Fruit fly (Drosophila melanogaster) whole organism, embryonic: ENCODE results near the gene ssp3.

ENCODE experiments used
- CG10267 ChIP-seq: fragments of 200-800 bp; sonication (Bioruptor generic); optimal IDR thresholded peaks from 2 replicates; lab custom pipeline; 2018; ENCODE audit warnings: missing biosample characterization, mild to moderate bottlenecking, missing genetic modification characterization, moderate library complexity
- CG10462 ChIP-seq: fragments of 200-800 bp; sonication (Bioruptor generic); optimal IDR thresholded peaks from 2 replicates; lab custom pipeline; 2016; ENCODE audit warnings: missing biosample characterization, missing genetic modification characterization
- CG11504 ChIP-seq: fragments of 200-800 bp; sonication (Bioruptor generic); optimal IDR thresholded peaks from 3 replicates; lab custom pipeline; 2019; ENCODE audit warnings: missing biosample characterization, mild to moderate bottlenecking, missing genetic modification characterization, moderate library complexity
- CG12219 ChIP-seq: fragments of 200-800 bp; sonication (Bioruptor generic); optimal IDR thresholded peaks from 3 replicates; lab custom pipeline; 2018; ENCODE audit warnings: missing biosample characterization, mild to moderate bottlenecking, missing genetic modification characterization
- CG13296 ChIP-seq: fragments of 200-800 bp; sonication (Bioruptor generic); optimal IDR thresholded peaks from 3 replicates; lab custom pipeline; 2018; ENCODE audit warnings: missing biosample characterization, mild to moderate bottlenecking, missing genetic modification characterization
- CG13624 ChIP-seq: fragments of 200-800 bp; sonication (Bioruptor generic); optimal IDR thresholded peaks from 2 replicates; lab custom pipeline; 2016; ENCODE audit warnings: missing biosample characterization, missing genetic modification characterization
- CG15601 ChIP-seq: fragments of 200-800 bp; sonication (Bioruptor generic); optimal IDR thresholded peaks from 3 replicates; lab custom pipeline; 2019; ENCODE audit warnings: missing biosample characterization, mild to moderate bottlenecking, missing genetic modification characterization, moderate library complexity
- CG17802 ChIP-seq: fragments of 200-800 bp; sonication (Bioruptor generic); optimal IDR thresholded peaks from 2 replicates; lab custom pipeline; 2018; ENCODE audit warnings: missing biosample characterization, mild to moderate bottlenecking, missing genetic modification characterization, moderate library complexity
- CG17829 ChIP-seq: fragments of 200-800 bp; optimal IDR thresholded peaks from 2 replicates; lab custom pipeline; 2019; ENCODE audit warnings: missing biosample characterization, mild to moderate bottlenecking, missing genetic modification characterization, moderate library complexity
- CG17912 ChIP-seq: fragments of 200-800 bp; sonication (Bioruptor generic); optimal IDR thresholded peaks from 2 replicates; lab custom pipeline; 2018; ENCODE audit warnings: missing biosample characterization, mild to moderate bottlenecking, missing genetic modification characterization
- CG18011 ChIP-seq: fragments of 200-800 bp; sonication (Bioruptor generic); optimal IDR thresholded peaks from 2 replicates; lab custom pipeline; 2017; ENCODE audit warnings: missing biosample characterization, missing genetic modification characterization, mild to moderate bottlenecking, moderate library complexity, missing genotype
- CG30020 ChIP-seq: fragments of 200-800 bp; optimal IDR thresholded peaks from 2 replicates; lab custom pipeline; 2019; ENCODE audit warnings: missing biosample characterization, mild to moderate bottlenecking, missing genetic modification characterization, moderate library complexity
- CG34376 ChIP-seq: fragments of 200-800 bp; sonication (Bioruptor generic); optimal IDR thresholded peaks from 2 replicates; lab custom pipeline; 2018; ENCODE audit warnings: missing biosample characterization, mild to moderate bottlenecking, missing genetic modification characterization
- CG4820 ChIP-seq: fragments of 200-800 bp; sonication (Bioruptor generic); optimal IDR thresholded peaks from 3 replicates; lab custom pipeline; 2016; ENCODE audit warnings: missing biosample characterization, missing genetic modification characterization
- CG7271 ChIP-seq: fragments of 200-800 bp; sonication (Bioruptor generic); optimal IDR thresholded peaks from 2 replicates; lab custom pipeline; 2018; ENCODE audit warnings: missing biosample characterization, mild to moderate bottlenecking, missing genetic modification characterization, moderate library complexity
- CG7839 ChIP-seq: fragments of 200-800 bp; sonication (Bioruptor generic); optimal IDR thresholded peaks from 3 replicates; lab custom pipeline; 2018; ENCODE audit warnings: missing biosample characterization, mild to moderate bottlenecking, missing genetic modification characterization, moderate library complexity
- CG8765 ChIP-seq: fragments of 200-800 bp; sonication (Bioruptor generic); IDR thresholded peaks from 2 replicates; pipeline ENCODE4 v1.3.6; 2022; ENCODE audit warnings: missing biosample characterization, missing genetic modification characterization
- CG9437 ChIP-seq: fragments of 200-800 bp; sonication (Bioruptor generic); optimal IDR thresholded peaks from 2 replicates; lab custom pipeline; 2018; ENCODE audit warnings: missing biosample characterization, mild to moderate bottlenecking, missing genetic modification characterization
- Chrac-16 ChIP-seq: fragments of 200-800 bp; sonication (Bioruptor generic); optimal IDR thresholded peaks from 3 replicates; lab custom pipeline; 2016; ENCODE audit warnings: missing biosample characterization, missing genetic modification characterization
- E2f1 ChIP-seq: fragments of 200-800 bp; sonication (Bioruptor generic); IDR thresholded peaks from 2 replicates; pipeline ENCODE4 v1.3.6; 2022; ENCODE audit warnings: missing biosample characterization, missing genetic modification characterization
- Eip74EF ChIP-seq, 2 experiments: fragments of 200-800 bp in 1 of 2; fragments of >200 bp in 1 of 2; sonication (Bioruptor generic) in 1 of 2; optimal IDR thresholded peaks; 2 replicates each; lab custom pipeline; 2017 to 2019; ENCODE audit warnings: missing biosample characterization in 2 of 2, missing genetic modification characterization in 2 of 2, mild to moderate bottlenecking in 1 of 2, moderate library complexity in 1 of 2
- Hmr ChIP-seq: fragments of 200-800 bp; sonication (Bioruptor generic); optimal IDR thresholded peaks from 3 replicates; lab custom pipeline; 2017; ENCODE audit warnings: mild to moderate bottlenecking, missing biosample characterization, missing genetic modification reagents, missing genetic modification characterization
- Max ChIP-seq: fragments of 200-800 bp; sonication (Bioruptor generic); optimal IDR thresholded peaks from 2 replicates; lab custom pipeline; 2016; ENCODE audit warnings: missing biosample characterization, mild to moderate bottlenecking, missing genetic modification characterization
- Neu2 ChIP-seq: fragments of 200-800 bp; sonication (Bioruptor generic); optimal IDR thresholded peaks from 3 replicates; lab custom pipeline; 2016; ENCODE audit warnings: missing biosample characterization, missing genetic modification characterization, borderline replicate concordance
- PHDP ChIP-seq: fragments of 200-800 bp; sonication (Bioruptor generic); optimal IDR thresholded peaks from 3 replicates; lab custom pipeline; 2018; ENCODE audit warnings: missing biosample characterization, mild to moderate bottlenecking, missing genetic modification characterization, moderate library complexity
- Pdp1 ChIP-seq, 2 experiments: fragments of 200-800 bp; sonication (Bioruptor generic); optimal IDR thresholded peaks; 3 replicates each; lab custom pipeline; 2016; ENCODE audit warnings: missing biosample characterization in 2 of 2, missing genetic modification characterization in 2 of 2, mild to moderate bottlenecking in 1 of 2, moderate library complexity in 1 of 2
- Xbp1 ChIP-seq: fragments of 200-800 bp; sonication (Bioruptor generic); optimal IDR thresholded peaks from 3 replicates; lab custom pipeline; 2016; ENCODE audit warnings: missing biosample characterization, mild to moderate bottlenecking, missing genetic modification characterization
- amos ChIP-seq: fragments of 200-800 bp; sonication (Bioruptor generic); IDR thresholded peaks from 2 replicates; pipeline ENCODE4 v1.3.6; 2022; ENCODE audit warnings: missing biosample characterization, missing genetic modification characterization; ENCODE audit not compliant: partially characterized antibody
- ase ChIP-seq: fragments of 200-800 bp; sonication (Bioruptor generic); IDR thresholded peaks from 3 replicates; pipeline ENCODE4 v1.3.6; 2022; ENCODE audit warnings: missing biosample characterization, missing genetic modification characterization
- ash1 ChIP-seq: fragments of 200-800 bp; sonication (Bioruptor generic); optimal IDR thresholded peaks from 2 replicates; lab custom pipeline; 2018; ENCODE audit warnings: missing biosample characterization, mild to moderate bottlenecking, missing genetic modification characterization
- bcd ChIP-seq: fragments of 200-800 bp; sonication (Bioruptor generic); optimal IDR thresholded peaks from 2 replicates; lab custom pipeline; 2017; ENCODE audit warnings: missing biosample characterization, mild to moderate bottlenecking, missing genetic modification characterization
- bsh ChIP-seq, 2 experiments: fragments of 200-800 bp; sonication (Bioruptor generic); optimal IDR thresholded peaks; 2 replicates each; lab custom pipeline; 2017 to 2018; ENCODE audit warnings: mild to moderate bottlenecking in 2 of 2, missing biosample characterization in 2 of 2, missing genetic modification characterization in 2 of 2, moderate library complexity in 1 of 2
- cato ChIP-seq: fragments of 200-800 bp; sonication (Bioruptor generic); optimal IDR thresholded peaks from 2 replicates; lab custom pipeline; 2016; ENCODE audit warnings: missing biosample characterization, missing genetic modification characterization, borderline replicate concordance
- corto ChIP-seq: fragments of 200-800 bp; sonication (Bioruptor generic); optimal IDR thresholded peaks from 2 replicates; lab custom pipeline; 2016; ENCODE audit warnings: missing biosample characterization, mild to moderate bottlenecking, missing genetic modification characterization, moderate library complexity
- dm ChIP-seq: fragments of 200-800 bp; sonication (Bioruptor generic); optimal IDR thresholded peaks from 3 replicates; lab custom pipeline; 2016; ENCODE audit warnings: missing biosample characterization, missing genetic modification characterization
- dmrt99B ChIP-seq: fragments of 200-800 bp; sonication (Bioruptor generic); optimal IDR thresholded peaks from 2 replicates; lab custom pipeline; 2018; ENCODE audit warnings: missing biosample characterization, mild to moderate bottlenecking, missing genetic modification characterization, moderate library complexity
- gem ChIP-seq: fragments of 200-800 bp; sonication (Bioruptor generic); optimal IDR thresholded peaks from 2 replicates; lab custom pipeline; 2019; ENCODE audit warnings: missing biosample characterization, mild to moderate bottlenecking, missing genetic modification characterization, moderate library complexity
- hbn ChIP-seq: fragments of 200-800 bp; sonication (Bioruptor generic); IDR thresholded peaks from 2 replicates; pipeline ENCODE4 v1.3.6; 2022; ENCODE audit warnings: missing biosample characterization, missing genetic modification characterization; ENCODE audit not compliant: partially characterized antibody
- knrl ChIP-seq: fragments of 200-800 bp; sonication (Bioruptor generic); IDR thresholded peaks from 3 replicates; pipeline ENCODE4 v1.3.6; 2022; ENCODE audit warnings: missing biosample characterization, missing genetic modification characterization; ENCODE audit not compliant: partially characterized antibody
- maf-S ChIP-seq: fragments of 200-800 bp; sonication (Bioruptor generic); optimal IDR thresholded peaks from 2 replicates; lab custom pipeline; 2016; ENCODE audit warnings: missing biosample characterization, missing genetic modification characterization
- onecut ChIP-seq: fragments of 200-800 bp; sonication (Bioruptor generic); IDR thresholded peaks from 2 replicates; pipeline ENCODE4 v1.3.6; 2022; ENCODE audit warnings: missing biosample characterization, missing genetic modification characterization
- sna ChIP-seq: fragments of 200-800 bp; sonication (Bioruptor generic); IDR thresholded peaks from 2 replicates; pipeline ENCODE4 v1.3.6; 2022; ENCODE audit warnings: missing biosample characterization, missing genetic modification characterization; ENCODE audit not compliant: partially characterized antibody
- sqz ChIP-seq: fragments of 200-800 bp; sonication (Bioruptor generic); optimal IDR thresholded peaks from 3 replicates; lab custom pipeline; 2018; ENCODE audit warnings: missing biosample characterization, mild to moderate bottlenecking, missing genetic modification characterization
- stc ChIP-seq: fragments of 200-800 bp; sonication (Bioruptor generic); IDR thresholded peaks from 2 replicates; pipeline ENCODE4 v1.3.6; 2022; ENCODE audit warnings: missing biosample characterization, missing genetic modification characterization
- tin ChIP-seq: fragments of 200-800 bp; sonication (Bioruptor generic); optimal IDR thresholded peaks from 3 replicates; lab custom pipeline; 2016; ENCODE audit warnings: missing biosample characterization, missing genetic modification characterization
- tx ChIP-seq: fragments of 200-800 bp; sonication (Bioruptor generic); optimal IDR thresholded peaks from 2 replicates; lab custom pipeline; 2016; ENCODE audit warnings: missing biosample characterization, missing genetic modification characterization
- unpg ChIP-seq: fragments of 200-800 bp; sonication (Bioruptor generic); optimal IDR thresholded peaks from 3 replicates; lab custom pipeline; 2018; ENCODE audit warnings: missing biosample characterization, mild to moderate bottlenecking, missing genetic modification characterization, moderate library complexity
- yki ChIP-seq: fragments of >200 bp; optimal IDR thresholded peaks from 3 replicates; lab custom pipeline; 2018
- zen ChIP-seq: fragments of 200-800 bp; sonication (Bioruptor generic); optimal IDR thresholded peaks from 3 replicates; lab custom pipeline; 2018; ENCODE audit warnings: missing biosample characterization, mild to moderate bottlenecking, missing genetic modification characterization, moderate library complexity

Gene ssp3

DNA sequence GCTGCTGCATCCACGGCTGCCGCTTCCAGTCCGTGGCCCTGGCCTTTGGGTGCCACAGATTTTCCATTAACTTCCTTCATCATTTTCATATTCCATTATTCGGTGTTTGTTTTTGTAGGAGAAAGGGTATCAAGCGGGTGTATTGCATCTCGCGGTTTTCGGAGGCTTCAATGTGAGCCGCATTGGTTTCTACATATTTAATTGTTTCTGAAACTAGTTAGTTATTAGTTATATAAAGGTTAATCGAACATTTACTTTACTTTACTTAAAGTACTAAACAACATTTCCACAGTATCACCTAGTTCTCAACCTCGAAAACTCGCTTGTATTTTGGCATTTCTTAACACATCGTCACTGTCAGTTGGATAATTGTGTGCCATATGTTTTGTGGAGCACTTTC lies 43.9 kb downstream of the ssp3 start (continued):
- TF ChIP-seq tx (GFP tag; lab: Kevin White, UChicago) (no peak), CG17802 (tag; lab: Kevin White, UChicago) (peak; percentile 24), stc (GFP tag; lab: Robert Waterston, UW) (no peak), CG7839 (tag; lab: Kevin White, UChicago) (peak; percentile 62), corto (no peak), Hmr (GFP tag; lab: Kevin White, UChicago) (no peak), dmrt99B (tag; lab: Kevin White, UChicago) (peak; percentile 74), onecut (GFP tag; lab: Robert Waterston, UW) (peak; percentile 8; the same call in 1 of the 2 replicates), hbn (GFP tag; lab: Robert Waterston, UW) (no peak), cato (GFP tag; lab: Kevin White, UChicago) (peak; percentile 41), Max (GFP tag; lab: Kevin White, UChicago) (no peak), CG34376 (no peak), CG9437 (no peak), knrl (GFP tag; lab: Robert Waterston, UW) (no peak), CG30020 (tag; lab: Kevin White, UChicago) (no peak), sna (no peak), ash1 (GFP tag; lab: Kevin White, UChicago) (no peak), gem (peak; percentile 79), bcd (GFP tag; lab: Kevin White, UChicago) (peak; percentile 4), CG12219 (GFP tag; lab: Kevin White, UChicago) (no peak), Neu2 (GFP tag; lab: Kevin White, UChicago) (no peak), bsh (GFP tag; optimal IDR thresholded peaks at IDR 0.05; lab: Kevin White, UChicago) (peak in 1 of 2 experiments; percentile 84), CG10462 (no peak), CG18011 (GFP tag; lab: Kevin White, UChicago) (no peak), dm (no peak), PHDP (tag; lab: Kevin White, UChicago) (peak; percentile 16), Eip74EF (GFP tag; optimal IDR thresholded peaks at IDR 0.05; lab: Kevin White, UChicago) (no peak), zen (tag; lab: Kevin White, UChicago) (peak; percentile 44), E2f1 (GFP tag; lab: Robert Waterston, UW) (no peak), CG13624 (no peak), yki (lab: Kevin White, UChicago) (no peak), CG10267 (peak; percentile 55), unpg (GFP tag; lab: Kevin White, UChicago) (peak; percentile 69), ase (no peak), CG4820 (GFP tag; lab: Kevin White, UChicago) (peak; percentile 38), Xbp1 (GFP tag; lab: Kevin White, UChicago) (peak; percentile 56), Pdp1 (GFP tag; optimal IDR thresholded peaks at IDR 0.05; lab: Kevin White, UChicago) (peak; percentile 19 to 58), amos (no peak), CG8765 (GFP tag; lab: Robert Waterston, UW) (0 out of 2 replicates have a peak, but pooled peaks have one; percentile 22), CG11504 (peak; percentile 60), CG13296 (no peak), CG17912 (GFP tag; lab: Kevin White, UChicago) (no peak), CG17829 (tag; lab: Kevin White, UChicago) (peak; percentile 75), Chrac-16 (GFP tag; lab: Kevin White, UChicago) (peak; percentile 58), CG7271 (tag; lab: Kevin White, UChicago) (peak; percentile 13), maf-S (GFP tag; lab: Kevin White, UChicago) (no peak), sqz (GFP tag; lab: Kevin White, UChicago) (no peak), CG15601 (tag; lab: Kevin White, UChicago) (peak; percentile 53), tin (GFP tag; lab: Kevin White, UChicago) (no peak)
